Fruit fly (Drosophila melanogaster): Measurements from ENCODE around the gene klar.
A peak's percentile ranks its signal among the peaks of the same experiment; 100 is the strongest.

klar gene

DNA sequence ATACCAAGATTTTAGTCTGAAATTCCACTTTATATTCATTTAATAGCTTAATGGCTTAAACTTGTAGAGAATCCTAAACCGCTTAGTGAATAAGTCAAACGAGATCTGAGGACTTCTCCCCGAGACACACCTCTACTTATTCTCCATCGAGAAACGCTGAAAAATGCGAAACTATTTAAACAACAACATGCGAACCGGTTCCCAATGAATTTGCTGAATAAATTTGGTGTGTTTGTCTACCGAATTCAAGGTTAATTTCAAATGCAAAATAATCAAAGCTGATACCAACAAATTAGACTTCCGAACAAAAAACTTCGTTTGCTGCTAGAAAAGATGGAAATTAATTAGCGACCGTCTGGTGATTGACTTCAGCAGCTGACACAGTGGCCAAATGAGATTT is 4.3 kb downstream of the klar start:
- TF ChIP-seq Sox15 (GFP tag; optimal IDR thresholded peaks at IDR 0.05) (no peak), Hr39 (GFP tag; optimal IDR thresholded peaks at IDR 0.05) (no peak), Sox102F (GFP tag; optimal IDR thresholded peaks at IDR 0.05) (no peak), CG16779 (tag; optimal IDR thresholded peaks at IDR 0.05) (no peak), Hr38 (GFP tag; optimal IDR thresholded peaks at IDR 0.05) (no peak), CG8632 (GFP tag; optimal IDR thresholded peaks at IDR 0.05) (no peak), Eip78C (GFP tag) (no peak), dsx (GFP tag; optimal IDR thresholded peaks at IDR 0.05; ENCODE audit: poor library complexity, severe bottlenecking) (no peak), ss (GFP tag; optimal IDR thresholded peaks at IDR 0.05) (no peak), CG3919 (GFP tag; optimal IDR thresholded peaks at IDR 0.05) (no peak), Smox (GFP tag; optimal IDR thresholded peaks at IDR 0.05) (no peak), esn (GFP tag; optimal IDR thresholded peaks at IDR 0.05) (no peak), pdm3 (GFP tag; optimal IDR thresholded peaks at IDR 0.05) (no peak), Met (GFP tag; optimal IDR thresholded peaks at IDR 0.05) (no peak), CG32006 (GFP tag; optimal IDR thresholded peaks at IDR 0.05) (no peak), CG3032 (tag; optimal IDR thresholded peaks at IDR 0.05) (no peak), CG6276 (GFP tag; optimal IDR thresholded peaks at IDR 0.05) (no peak), cyc (GFP tag; optimal IDR thresholded peaks at IDR 0.05) (no peak), vri (GFP tag; optimal IDR thresholded peaks at IDR 0.05) (no peak), CG1621 (tag; optimal IDR thresholded peaks at IDR 0.05) (no peak)

DNA sequence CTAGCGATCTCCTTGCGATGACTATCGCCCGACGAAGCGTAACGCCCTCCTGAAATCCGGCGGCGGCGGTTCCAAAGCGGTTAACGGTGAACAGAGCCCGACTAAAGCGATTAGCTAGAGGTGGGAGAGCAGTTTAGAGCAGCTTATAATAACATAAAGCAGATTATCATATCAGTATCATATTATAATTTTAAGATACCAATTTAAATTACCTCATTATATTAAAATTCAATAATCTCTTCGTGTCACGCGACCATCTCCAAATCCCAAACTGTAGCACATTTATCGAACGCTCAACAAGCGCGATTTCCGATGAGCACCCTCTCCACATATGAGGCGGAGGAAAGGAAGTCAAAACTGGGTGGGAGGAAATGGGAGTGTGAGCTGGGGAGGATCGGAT is 6.6 kb downstream of the klar start:
- TF ChIP-seq acj6 (GFP tag; optimal IDR thresholded peaks at IDR 0.05) (peak; percentile 17), Hr39 (GFP tag; optimal IDR thresholded peaks at IDR 0.05) (no peak), eg (GFP tag; IDR thresholded peaks at IDR 0.05) (peak; percentile 68), Met (GFP tag; optimal IDR thresholded peaks at IDR 0.05) (peak; percentile 28), CG6276 (GFP tag; optimal IDR thresholded peaks at IDR 0.05) (peak; percentile 29), lz (GFP tag; optimal IDR thresholded peaks at IDR 0.05) (peak; percentile 23), CG6163 (GFP tag; IDR thresholded peaks at IDR 0.05) (0 out of 3 replicates have a peak, but pooled peaks have one; percentile 46), achi (GFP tag; optimal IDR thresholded peaks at IDR 0.05) (no peak), CG4318 (GFP tag; optimal IDR thresholded peaks at IDR 0.05) (no peak), esn (GFP tag; optimal IDR thresholded peaks at IDR 0.05) (peak; percentile 38), CG3919 (GFP tag; optimal IDR thresholded peaks at IDR 0.05) (peak; percentile 1), CG11294 (GFP tag; IDR thresholded peaks at IDR 0.05) (peak; percentile 36; the same call in 1 of the 2 replicates), pdm3 (GFP tag; optimal IDR thresholded peaks at IDR 0.05) (peak; percentile 31), Hr4 (GFP tag; optimal IDR thresholded peaks at IDR 0.05) (peak; percentile 59), Eip78C (GFP tag) (peak; percentile 72), net (GFP tag; optimal IDR thresholded peaks at IDR 0.05) (peak; percentile 12), CG31627 (GFP tag; optimal IDR thresholded peaks at IDR 0.05) (no peak), CG8119 (GFP tag; IDR thresholded peaks at IDR 0.05) (peak; percentile 68; the same call in 2 of the 3 replicates), CG15336 (GFP tag; IDR thresholded peaks at IDR 0.05) (peak; percentile 66), cyc (GFP tag; optimal IDR thresholded peaks at IDR 0.05) (no peak), Ets96B (tag; optimal IDR thresholded peaks at IDR 0.05) (no peak), OdsH (GFP tag; optimal IDR thresholded peaks at IDR 0.05) (peak; percentile 7), Smox (GFP tag; optimal IDR thresholded peaks at IDR 0.05) (peak; percentile 6), CG7368 (GFP tag; optimal IDR thresholded peaks at IDR 0.05) (peak; percentile 2), topi (GFP tag; optimal IDR thresholded peaks at IDR 0.05) (no peak), CG32006 (GFP tag; optimal IDR thresholded peaks at IDR 0.05) (peak; percentile 56)

DNA sequence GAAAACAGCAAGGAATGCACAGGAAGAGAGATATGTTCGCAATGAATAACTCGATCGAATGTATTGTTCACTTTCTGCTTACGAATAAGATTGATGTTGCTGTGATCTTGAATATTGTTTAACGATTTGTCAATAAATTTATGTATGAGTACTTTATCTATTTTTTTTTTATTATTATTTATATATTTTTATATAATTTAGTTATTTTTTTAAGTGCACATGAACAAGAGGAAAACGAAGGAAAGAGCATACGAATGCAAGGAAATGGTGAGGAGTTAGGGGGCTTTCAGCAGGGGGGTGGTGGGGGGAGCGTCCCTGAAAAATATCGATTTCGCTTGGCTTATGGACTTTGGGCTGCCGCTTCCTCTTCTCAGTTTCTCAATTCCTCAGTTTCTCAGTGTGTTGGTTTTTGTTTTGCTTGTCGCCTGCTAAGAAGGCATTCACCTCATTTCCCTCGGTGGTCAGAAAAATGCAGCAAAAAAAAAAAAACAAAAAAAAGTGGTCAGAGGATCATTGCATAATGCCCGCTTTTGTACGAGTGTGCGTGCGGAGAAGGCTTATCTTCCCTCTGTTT is 9.0 kb downstream of the klar start:
- TF ChIP-seq Eip75B (GFP tag; optimal IDR thresholded peaks at IDR 0.05) (peak; percentile 37), dac (GFP tag; optimal IDR thresholded peaks at IDR 0.05) (no peak), CG6792 (GFP tag; optimal IDR thresholded peaks at IDR 0.05) (peak; percentile 62), CG6163 (GFP tag; IDR thresholded peaks at IDR 0.05) (peak; percentile 84), CG1621 (tag; optimal IDR thresholded peaks at IDR 0.05) (peak; percentile 60), Sox102F (GFP tag; optimal IDR thresholded peaks at IDR 0.05) (peak; percentile 11), Smox (GFP tag; optimal IDR thresholded peaks at IDR 0.05) (no peak), CG11762 (GFP tag; optimal IDR thresholded peaks at IDR 0.05; ENCODE audit: insufficient read depth) (peak; percentile 46), Eip78C (GFP tag) (peak; percentile 89), CG34406 (GFP tag; optimal IDR thresholded peaks at IDR 0.05) (peak; percentile 79), vri (GFP tag; optimal IDR thresholded peaks at IDR 0.05) (peak; percentile 77), Hr39 (GFP tag; optimal IDR thresholded peaks at IDR 0.05) (no peak), fd85E (GFP tag; optimal IDR thresholded peaks at IDR 0.05) (no peak), Blimp-1 (GFP tag; optimal IDR thresholded peaks at IDR 0.05) (peak; percentile 69), Hr4 (GFP tag; optimal IDR thresholded peaks at IDR 0.05) (peak; percentile 7), fkh (GFP tag; optimal IDR thresholded peaks at IDR 0.05) (no peak), Met (GFP tag; optimal IDR thresholded peaks at IDR 0.05) (peak; percentile 27), CG15336 (GFP tag; IDR thresholded peaks at IDR 0.05) (peak; percentile 78), CG8119 (GFP tag; IDR thresholded peaks at IDR 0.05) (peak; percentile 76), CG8319 (GFP tag; optimal IDR thresholded peaks at IDR 0.05) (peak; percentile 64), acj6 (GFP tag; optimal IDR thresholded peaks at IDR 0.05) (peak; percentile 58), fd59A (GFP tag; optimal IDR thresholded peaks at IDR 0.05) (peak; percentile 4)

Data from whole organism, prepupa.